Worm (Caenorhabditis elegans) whole organism, young adult: ENCODE results near the gene sft-1.

Source experiments
- B0019.2 ChIP-seq: fragments of 200-800 bp; sonication (Bioruptor generic); conservative IDR thresholded peaks from 2 replicates; pipeline ENCODE4 v1.3.6; 2022; ENCODE audit warnings: missing genetic modification reagents, missing genetic modification characterization, missing compliant biosample characterization
- B0261.1 ChIP-seq: sonication (generic microtip); optimal IDR thresholded peaks from 2 replicates; lab custom pipeline; 2016; ENCODE audit warnings: mild to moderate bottlenecking, missing genetic modification characterization, moderate library complexity, missing compliant biosample characterization
- B0336.3 ChIP-seq: fragments of 200-800 bp; sonication (Bioruptor generic); IDR thresholded peaks from 2 replicates; pipeline ENCODE4 v1.3.6; 2022; ENCODE audit warnings: missing genetic modification characterization, missing compliant biosample characterization
- D2030.7 ChIP-seq: fragments of 200-800 bp; sonication (Bioruptor generic); IDR thresholded peaks from 2 replicates; pipeline ENCODE4 v1.3.6; 2022; ENCODE audit warnings: missing genetic modification reagents, missing genetic modification characterization, missing compliant biosample characterization
- F23B12.7 ChIP-seq: sonication (generic microtip); optimal IDR thresholded peaks from 2 replicates; lab custom pipeline; 2017; ENCODE audit warnings: missing genetic modification characterization, mild to moderate bottlenecking, missing compliant biosample characterization, antibody characterized with exemption, moderate library complexity; ENCODE audit not compliant: insufficient read depth
- F33H1.4 ChIP-seq: fragments of 200-800 bp; sonication (Bioruptor generic); IDR thresholded peaks from 2 replicates; pipeline ENCODE4 v1.3.6; 2022; ENCODE audit warnings: missing genetic modification reagents, missing genetic modification characterization, missing compliant biosample characterization
- F37B4.10 ChIP-seq: fragments of 200-800 bp; sonication (Bioruptor generic); IDR thresholded peaks from 2 replicates; pipeline ENCODE4 v1.3.6; 2022; ENCODE audit warnings: missing genetic modification characterization, missing compliant biosample characterization
- F52B5.7 ChIP-seq: sonication (generic microtip); optimal IDR thresholded peaks from 2 replicates; lab custom pipeline; 2016; ENCODE audit warnings: mild to moderate bottlenecking, missing genetic modification characterization, missing compliant biosample characterization
- F57A8.1 ChIP-seq: fragments of 200-800 bp; sonication (Bioruptor generic); optimal IDR thresholded peaks from 2 replicates; lab custom pipeline; 2018; ENCODE audit warnings: mild to moderate bottlenecking, missing genetic modification characterization, moderate library complexity, missing compliant biosample characterization
- K11D2.4 ChIP-seq: fragments of 200-800 bp; sonication (Bioruptor generic); IDR thresholded peaks from 2 replicates; pipeline ENCODE4 v1.3.6; 2022; ENCODE audit warnings: missing genetic modification reagents, missing genetic modification characterization, missing compliant biosample characterization
- K12H6.12 ChIP-seq: fragments of 200-800 bp; sonication (Bioruptor generic); optimal IDR thresholded peaks from 2 replicates; lab custom pipeline; 2018; ENCODE audit warnings: mild to moderate bottlenecking, missing genetic modification characterization, missing compliant biosample characterization
- ZK185.1 ChIP-seq: sonication (generic microtip); optimal IDR thresholded peaks from 2 replicates; lab custom pipeline; 2016; ENCODE audit warnings: mild to moderate bottlenecking, missing genetic modification characterization, missing compliant biosample characterization; ENCODE audit not compliant: poor library complexity, severe bottlenecking
- ccch-3 ChIP-seq: fragments of 200-800 bp; sonication (Bioruptor generic); optimal IDR thresholded peaks from 2 replicates; lab custom pipeline; 2018; ENCODE audit warnings: mild to moderate bottlenecking, missing genetic modification characterization, missing compliant biosample characterization
- cebp-2 ChIP-seq: fragments of 200-800 bp; sonication (Bioruptor generic); IDR thresholded peaks from 2 replicates; pipeline ENCODE4 v1.3.6; 2022; ENCODE audit warnings: missing genetic modification characterization, missing compliant biosample characterization
- ceh-100 ChIP-seq: fragments of 200-800 bp; sonication (Bioruptor generic); IDR thresholded peaks from 2 replicates; pipeline ENCODE4 v1.3.6; 2022; ENCODE audit warnings: missing genetic modification reagents, missing genetic modification characterization, missing compliant biosample characterization
- ceh-79 ChIP-seq: sonication (generic microtip); optimal IDR thresholded peaks from 2 replicates; lab custom pipeline; 2017; ENCODE audit warnings: mild to moderate bottlenecking, missing genetic modification characterization, missing compliant biosample characterization
- ceh-91 ChIP-seq: fragments of 200-800 bp; sonication (Bioruptor generic); IDR thresholded peaks from 2 replicates; pipeline ENCODE4 v1.3.6; 2022; ENCODE audit warnings: missing genetic modification reagents, missing genetic modification characterization, missing compliant biosample characterization
- egl-18 ChIP-seq: fragments of 200-800 bp; sonication (Bioruptor generic); IDR thresholded peaks from 2 replicates; pipeline ENCODE4 v1.3.6; 2022; ENCODE audit warnings: missing genetic modification reagents, missing genetic modification characterization, missing compliant biosample characterization
- egrh-3 ChIP-seq: fragments of 200-800 bp; sonication (Bioruptor generic); IDR thresholded peaks from 2 replicates; pipeline ENCODE4 v1.3.6; 2022; ENCODE audit warnings: missing genetic modification reagents, missing genetic modification characterization, missing compliant biosample characterization
- ekl-4 ChIP-seq: fragments of 200-800 bp; sonication (Bioruptor generic); IDR thresholded peaks from 2 replicates; pipeline ENCODE4 v1.3.6; 2022; ENCODE audit warnings: missing genetic modification reagents, missing genetic modification characterization, missing compliant biosample characterization
- hmg-20 ChIP-seq: fragments of 200-800 bp; sonication (Bioruptor generic); IDR thresholded peaks from 2 replicates; pipeline ENCODE4 v1.3.6; 2022; ENCODE audit warnings: missing genetic modification reagents, missing genetic modification characterization, missing compliant biosample characterization
- hrde-1 ChIP-seq: sonication (generic microtip); optimal IDR thresholded peaks from 2 replicates; lab custom pipeline; 2016; ENCODE audit warnings: missing genetic modification characterization, mild to moderate bottlenecking, missing compliant biosample characterization, moderate library complexity, missing genotype, missing genetic modification reagents, borderline replicate concordance
- hsf-1 ChIP-seq: fragments of 200-800 bp; sonication (Bioruptor generic); IDR thresholded peaks from 2 replicates; pipeline ENCODE4 v1.3.6; 2022; ENCODE audit warnings: missing genetic modification reagents, missing genetic modification characterization, missing compliant biosample characterization
- let-526 ChIP-seq: fragments of 200-800 bp; sonication (Bioruptor generic); IDR thresholded peaks from 2 replicates; pipeline ENCODE4 v1.3.6; 2022; ENCODE audit warnings: missing genetic modification reagents, missing genetic modification characterization, missing compliant biosample characterization
- lsl-1 ChIP-seq: fragments of 200-800 bp; sonication (Bioruptor generic); optimal IDR thresholded peaks from 2 replicates; lab custom pipeline; 2018; ENCODE audit warnings: mild to moderate bottlenecking, missing genetic modification characterization, moderate library complexity, missing compliant biosample characterization
- madf-6 ChIP-seq: fragments of 200-800 bp; sonication (Bioruptor generic); IDR thresholded peaks from 2 replicates; pipeline ENCODE4 v1.3.6; 2022; ENCODE audit warnings: missing genetic modification reagents, missing genetic modification characterization, missing compliant biosample characterization
- mcd-1 ChIP-seq: fragments of 200-800 bp; sonication (Bioruptor generic); IDR thresholded peaks from 2 replicates; pipeline ENCODE4 v1.3.6; 2022; ENCODE audit warnings: missing genetic modification reagents, missing genetic modification characterization, missing compliant biosample characterization
- nhr-80 ChIP-seq: sonication (generic microtip); optimal IDR thresholded peaks from 2 replicates; lab custom pipeline; 2016; ENCODE audit warnings: missing genetic modification characterization, missing compliant biosample characterization
- pbrm-1 ChIP-seq: fragments of 200-800 bp; sonication (Bioruptor generic); IDR thresholded peaks from 2 replicates; pipeline ENCODE4 v1.3.6; 2022; ENCODE audit warnings: missing genetic modification reagents, missing genetic modification characterization, missing compliant biosample characterization
- rcor-1 ChIP-seq: fragments of 200-800 bp; sonication (Bioruptor generic); IDR thresholded peaks from 2 replicates; pipeline ENCODE4 v1.3.6; 2022; ENCODE audit warnings: missing genetic modification reagents, missing genetic modification characterization, missing compliant biosample characterization
- repo-1 ChIP-seq: sonication (generic microtip); optimal IDR thresholded peaks from 2 replicates; lab custom pipeline; 2017; ENCODE audit warnings: mild to moderate bottlenecking, missing genetic modification characterization, missing compliant biosample characterization
- rpc-1 ChIP-seq, 2 experiments: fragments of 150-350 bp in 1 of 2; sonication (generic microtip) in 1 of 2; optimal IDR thresholded peaks; 2 replicates each; lab custom pipeline; 2014 to 2018; ENCODE audit warnings: missing biosample characterization in 1 of 2, missing genetic modification characterization in 1 of 2, missing genetic modification reagents in 1 of 2, missing genotype in 1 of 2
- snpc-3.4 ChIP-seq: sonication (generic microtip); optimal IDR thresholded peaks from 2 replicates; lab custom pipeline; 2017; ENCODE audit warnings: missing genetic modification characterization, mild to moderate bottlenecking, missing compliant biosample characterization, antibody characterized with exemption, moderate library complexity, missing genotype, missing genetic modification reagents
- snpc-4 ChIP-seq, 5 experiments: fragments of 150-350 bp in 1 of 5; sonication (generic microtip) in 4 of 5; optimal IDR thresholded peaks; 2 replicates each; lab custom pipeline; 2014 to 2018; ENCODE audit warnings: missing genetic modification characterization in 5 of 5, missing biosample characterization in 3 of 5, antibody characterized with exemption in 2 of 5, mild to moderate bottlenecking in 2 of 5, missing compliant biosample characterization in 2 of 5, missing genotype in 2 of 5, moderate library complexity in 2 of 5, missing genetic modification reagents in 1 of 5
- sptf-2 ChIP-seq: fragments of 200-800 bp; sonication (Bioruptor generic); optimal IDR thresholded peaks from 2 replicates; lab custom pipeline; 2018; ENCODE audit warnings: mild to moderate bottlenecking, missing genetic modification characterization, missing compliant biosample characterization
- tlf-1 ChIP-seq: fragments of 200-800 bp; sonication (Bioruptor generic); optimal IDR thresholded peaks from 2 replicates; lab custom pipeline; 2018; ENCODE audit warnings: mild to moderate bottlenecking, missing genetic modification characterization, missing compliant biosample characterization
- xnd-1 ChIP-seq: sonication (generic microtip); optimal IDR thresholded peaks from 2 replicates; lab custom pipeline; 2016; ENCODE audit warnings: missing genotype, missing genetic modification reagents, missing genetic modification characterization, missing compliant biosample characterization
- zim-3 ChIP-seq: sonication (generic microtip); optimal IDR thresholded peaks from 2 replicates; lab custom pipeline; 2017; ENCODE audit warnings: mild to moderate bottlenecking, missing genetic modification characterization, moderate library complexity, missing compliant biosample characterization
- ztf-18 ChIP-seq: sonication (generic microtip); optimal IDR thresholded peaks from 2 replicates; lab custom pipeline; 2016; ENCODE audit warnings: missing genotype, mild to moderate bottlenecking, missing genetic modification characterization, missing compliant biosample characterization
- ztf-22 ChIP-seq: fragments of 200-800 bp; sonication (Bioruptor generic); optimal IDR thresholded peaks from 2 replicates; lab custom pipeline; 2018; ENCODE audit warnings: mild to moderate bottlenecking, missing genetic modification characterization, moderate library complexity, missing compliant biosample characterization
- ztf-26 ChIP-seq: sonication (generic microtip); optimal IDR thresholded peaks from 2 replicates; lab custom pipeline; 2017; ENCODE audit warnings: missing genetic modification characterization, missing compliant biosample characterization
- ztf-28 ChIP-seq: fragments of 200-800 bp; sonication (Bioruptor generic); IDR thresholded peaks from 2 replicates; pipeline ENCODE4 v1.3.6; 2022; ENCODE audit warnings: missing genetic modification reagents, missing genetic modification characterization, missing compliant biosample characterization
- ztf-6 ChIP-seq: fragments of 200-800 bp; sonication (Bioruptor generic); IDR thresholded peaks from 2 replicates; pipeline ENCODE4 v1.3.6; 2022; ENCODE audit warnings: missing genetic modification reagents, missing genetic modification characterization, missing compliant biosample characterization

sft-1 gene

ce11 chrIII:3067909-3068455 is 18.5 kb upstream of the sft-1 start, which contains the start of gene ubl-1 (continued):
- no peak for TF ChIP-seq sptf-2
- no peak for TF ChIP-seq zim-3
- TF ChIP-seq B0261.1 (tag; lab: Kevin White, UChicago): no peak
- TF ChIP-seq ceh-100: 0 out of 2 replicates have a peak, but pooled peaks have one; percentile 21
- peak; percentile 45; the same call in 1 of the 2 replicates for TF ChIP-seq rcor-1 (GFP tag; lab: Robert Waterston, UW)
- no peak for TF ChIP-seq F57A8.1 (GFP tag; lab: Kevin White, UChicago)
- no peak for TF ChIP-seq K11D2.4 (GFP tag; lab: Robert Waterston, UW)
- peak; percentile 16 for TF ChIP-seq ztf-18 (tag; lab: Kevin White, UChicago)
- 0 out of 2 replicates have a peak, but pooled peaks have one; percentile 27 for TF ChIP-seq B0019.2 (GFP tag; lab: Robert Waterston, UW)
- TF ChIP-seq cebp-2 (GFP tag; lab: Robert Waterston, UW): no peak
- no peak for TF ChIP-seq ztf-26 (tag; lab: Kevin White, UChicago)
- TF ChIP-seq nhr-80 (tag; lab: Kevin White, UChicago): peak; percentile 57
- no peak for TF ChIP-seq snpc-4 (GFP tag; optimal IDR thresholded peaks at IDR 0.05; lab: Kevin White, UChicago)
- peak; percentile 8 to 65 (median 40) for TF ChIP-seq snpc-4 (tag; optimal IDR thresholded peaks at IDR 0.05; lab: Kevin White, UChicago)
- TF ChIP-seq D2030.7 (GFP tag; lab: Robert Waterston, UW): peak; percentile 48; the same call in 1 of the 2 replicates
- peak; percentile 59 for TF ChIP-seq ZK185.1 (tag; lab: Kevin White, UChicago)
- TF ChIP-seq ekl-4 (GFP tag; lab: Robert Waterston, UW): 0 out of 2 replicates have a peak, but pooled peaks have one; percentile 57
- no peak for TF ChIP-seq hmg-20
- no peak for TF ChIP-seq ztf-22 (GFP tag; lab: Kevin White, UChicago)
- peak; percentile 74 for TF ChIP-seq madf-6 (GFP tag; lab: Robert Waterston, UW)
- TF ChIP-seq F23B12.7 (tag; lab: Kevin White, UChicago): peak; percentile 68
- TF ChIP-seq tlf-1: peak; percentile 18
- TF ChIP-seq mcd-1 (GFP tag; lab: Robert Waterston, UW): peak; percentile 97
- TF ChIP-seq repo-1 (tag; lab: Kevin White, UChicago): no peak
- no peak for TF ChIP-seq hrde-1
- no peak for TF ChIP-seq ccch-3 (GFP tag; lab: Kevin White, UChicago)
- peak; percentile 1 for TF ChIP-seq xnd-1 (tag; lab: Kevin White, UChicago)
- TF ChIP-seq ceh-79 (tag; lab: Kevin White, UChicago): no peak
- no peak for TF ChIP-seq K12H6.12 (tag; lab: Kevin White, UChicago)
- peak; percentile 36 for TF ChIP-seq snpc-3.4 (tag; lab: Kevin White, UChicago)
- TF ChIP-seq B0336.3 (GFP tag; lab: Robert Waterston, UW): no peak
- no peak for TF ChIP-seq F37B4.10 (GFP tag; lab: Robert Waterston, UW)
- TF ChIP-seq ztf-6: no peak
- TF ChIP-seq ceh-91: peak; percentile 19; the same call in 1 of the 2 replicates
- TF ChIP-seq F33H1.4 (GFP tag; lab: Robert Waterston, UW): peak; percentile 78
- TF ChIP-seq ztf-28: no peak
- TF ChIP-seq pbrm-1 (GFP tag; lab: Robert Waterston, UW): peak; percentile 72; the same call in 1 of the 2 replicates
- no peak for TF ChIP-seq hsf-1 (GFP tag; lab: Robert Waterston, UW)
- peak; percentile 2 for TF ChIP-seq rpc-1 (optimal IDR thresholded peaks at IDR 0.05; lab: Kevin White, UChicago)
- no peak for TF ChIP-seq rpc-1 (tag; optimal IDR thresholded peaks at IDR 0.05; lab: Kevin White, UChicago)
- peak; percentile 84 for TF ChIP-seq lsl-1 (GFP tag; lab: Kevin White, UChicago)
- TF ChIP-seq egl-18: no peak
- TF ChIP-seq F52B5.7: no peak
- TF ChIP-seq egrh-3 (GFP tag; lab: Robert Waterston, UW): no peak
- TF ChIP-seq let-526: no peak
